Worm (Caenorhabditis elegans) whole organism, L2 larva: ENCODE results near the gene srj-18.

ENCODE experiments used
- C34F6.9 ChIP-seq: fragments of 150-350 bp; optimal IDR thresholded peaks from 2 replicates; lab custom pipeline; 2014; ENCODE audit warnings: missing biosample characterization, missing genetic modification characterization
- ZK546.5 ChIP-seq: sonication (generic microtip); optimal IDR thresholded peaks from 2 replicates; lab custom pipeline; 2017; ENCODE audit warnings: missing biosample characterization, missing genetic modification characterization
- blmp-1 ChIP-seq: sonication (generic microtip); optimal IDR thresholded peaks from 2 replicates; lab custom pipeline; 2017; ENCODE audit warnings: missing genetic modification characterization, mild to moderate bottlenecking, missing compliant biosample characterization, antibody characterized with exemption, moderate library complexity; ENCODE audit not compliant: insufficient read depth
- ceh-16 ChIP-seq: fragments of 150-350 bp; optimal IDR thresholded peaks from 2 replicates; lab custom pipeline; 2014; ENCODE audit warnings: missing biosample characterization, missing genetic modification characterization
- elt-3 ChIP-seq: sonication (generic microtip); optimal IDR thresholded peaks from 2 replicates; lab custom pipeline; 2017; ENCODE audit warnings: missing biosample characterization, missing genetic modification characterization
- lin-39 ChIP-seq: fragments of 150-350 bp; optimal IDR thresholded peaks from 2 replicates; lab custom pipeline; 2014; ENCODE audit warnings: missing biosample characterization, missing genetic modification reagents, missing genetic modification characterization
- nhr-10 ChIP-seq: sonication (generic microtip); optimal IDR thresholded peaks from 2 replicates; lab custom pipeline; 2017; ENCODE audit warnings: missing biosample characterization, missing genetic modification characterization
- nhr-23 ChIP-seq: fragments of 150-350 bp; optimal IDR thresholded peaks from 2 replicates; lab custom pipeline; 2014; ENCODE audit warnings: missing biosample characterization, missing genetic modification reagents, missing genetic modification characterization
- nhr-6 ChIP-seq: fragments of 150-350 bp; optimal IDR thresholded peaks from 2 replicates; lab custom pipeline; 2014; ENCODE audit warnings: missing biosample characterization, missing genetic modification characterization
- zag-1 ChIP-seq: fragments of 150-350 bp; optimal IDR thresholded peaks from 2 replicates; lab custom pipeline; 2014; ENCODE audit warnings: missing biosample characterization, missing genetic modification characterization
- ztf-11 ChIP-seq: sonication (generic microtip); optimal IDR thresholded peaks from 2 replicates; lab custom pipeline; 2017; ENCODE audit warnings: missing biosample characterization, missing genetic modification characterization

ce11 chrV:2801955-2802354 is 27.8 kb downstream of the srj-18 start:
- TF ChIP-seq nhr-10 (tag; lab: Kevin White, UChicago) (no peak), elt-3 (tag; lab: Kevin White, UChicago) (no peak), blmp-1 (tag; lab: Kevin White, UChicago) (no peak), ceh-16 (tag; lab: Kevin White, UChicago) (no peak), C34F6.9 (tag; lab: Kevin White, UChicago) (no peak), nhr-6 (tag; lab: Kevin White, UChicago) (no peak), lin-39 (tag; lab: Kevin White, UChicago) (no peak), nhr-23 (tag; lab: Kevin White, UChicago) (no peak), ZK546.5 (tag; lab: Kevin White, UChicago) (no peak), ztf-11 (tag; lab: Kevin White, UChicago) (no peak), zag-1 (tag; lab: Kevin White, UChicago) (no peak)
